Worm (Caenorhabditis elegans) whole organism, L1 larva: ENCODE data around the gene emb-5.
A peak's percentile ranks its signal among the peaks of the same experiment; 100 is the strongest.

Experiments
- C16A3.4 ChIP-seq: fragments of 150-350 bp; optimal IDR thresholded peaks from 2 replicates; lab custom pipeline; 2014; ENCODE audit warnings: missing biosample characterization, missing genetic modification characterization
- C34B4.2 ChIP-seq: sonication (generic microtip); optimal IDR thresholded peaks from 2 replicates; lab custom pipeline; 2017; ENCODE audit warnings: mild to moderate bottlenecking, missing genetic modification characterization, missing compliant biosample characterization
- alr-1 ChIP-seq: fragments of 200-800 bp; sonication (Bioruptor generic); optimal IDR thresholded peaks from 2 replicates; lab custom pipeline; 2018; ENCODE audit warnings: borderline replicate concordance, mild to moderate bottlenecking, missing genetic modification characterization, missing compliant biosample characterization
- aly-2 ChIP-seq: fragments of 150-350 bp; optimal IDR thresholded peaks from 2 replicates; lab custom pipeline; 2014; ENCODE audit warnings: missing biosample characterization, missing genetic modification characterization
- ama-1 ChIP-seq: fragments of 150-350 bp; optimal IDR thresholded peaks from 2 replicates; lab custom pipeline; 2014
- blmp-1 ChIP-seq: fragments of 150-350 bp; optimal IDR thresholded peaks from 2 replicates; lab custom pipeline; 2014; ENCODE audit warnings: missing biosample characterization, missing genetic modification characterization
- ceh-82 ChIP-seq, 3 experiments: fragments of 150-350 bp in 1 of 3; sonication (generic microtip) in 2 of 3; optimal IDR thresholded peaks; 2 replicates each; lab custom pipeline; 2014 to 2017; ENCODE audit warnings: missing biosample characterization in 3 of 3, missing genetic modification characterization in 3 of 3
- ceh-90 ChIP-seq: sonication (generic microtip); optimal IDR thresholded peaks from 2 replicates; lab custom pipeline; 2016; ENCODE audit warnings: missing genetic modification characterization, missing compliant biosample characterization
- efl-1 ChIP-seq, 4 experiments: fragments of 150-350 bp; optimal IDR thresholded peaks in 3 of 4; peaks in 1 of 4; 1 replicate in 1 of 4; 2 replicates in 3 of 4; lab custom pipeline; 2014; ENCODE audit warnings: missing biosample characterization in 2 of 4, missing genetic modification characterization in 2 of 4, missing genetic modification reagents in 2 of 4
- efl-3 ChIP-seq: fragments of 200-800 bp; sonication (Bioruptor generic); optimal IDR thresholded peaks from 2 replicates; lab custom pipeline; 2018; ENCODE audit warnings: mild to moderate bottlenecking, missing genetic modification characterization, missing compliant biosample characterization
- elt-2 ChIP-seq: sonication (generic microtip); optimal IDR thresholded peaks from 2 replicates; lab custom pipeline; 2016; ENCODE audit warnings: missing genetic modification characterization, mild to moderate bottlenecking, inconsistent platforms, missing compliant biosample characterization, missing genetic modification reagents
- fkh-10 ChIP-seq: sonication (generic microtip); optimal IDR thresholded peaks from 2 replicates; lab custom pipeline; 2017; ENCODE audit warnings: missing biosample characterization, missing genetic modification reagents, missing genetic modification characterization
- grh-1 ChIP-seq: fragments of 200-800 bp; sonication (Bioruptor generic); IDR thresholded peaks from 2 replicates; pipeline ENCODE4 v1.3.6; 2022; ENCODE audit warnings: missing genetic modification reagents, missing genetic modification characterization, missing compliant biosample characterization
- hlh-4 ChIP-seq: sonication (generic microtip); optimal IDR thresholded peaks from 2 replicates; lab custom pipeline; 2016; ENCODE audit warnings: mild to moderate bottlenecking, missing genetic modification characterization, missing compliant biosample characterization
- hpl-2 ChIP-seq: fragments of 150-350 bp; optimal IDR thresholded peaks from 2 replicates; lab custom pipeline; 2014; ENCODE audit warnings: missing biosample characterization, missing genetic modification reagents, missing genetic modification characterization
- irx-1 ChIP-seq: sonication (generic microtip); optimal IDR thresholded peaks from 2 replicates; lab custom pipeline; 2016; ENCODE audit warnings: missing genetic modification characterization, missing compliant biosample characterization
- isw-1 ChIP-seq: fragments of 200-800 bp; sonication (Bioruptor generic); IDR thresholded peaks from 2 replicates; pipeline ENCODE4 v1.3.6; 2022; ENCODE audit warnings: missing genetic modification characterization, missing compliant biosample characterization
- jun-1 ChIP-seq: fragments of 150-350 bp; optimal IDR thresholded peaks from 2 replicates; lab custom pipeline; 2014; ENCODE audit warnings: missing biosample characterization, missing genetic modification reagents, missing genetic modification characterization
- lin-13 ChIP-seq: fragments of 150-350 bp; optimal IDR thresholded peaks from 2 replicates; lab custom pipeline; 2014; ENCODE audit warnings: missing biosample characterization, missing genetic modification reagents, missing genetic modification characterization
- lin-35 ChIP-seq, 2 experiments: fragments of 150-350 bp; optimal IDR thresholded peaks; 2 replicates each; lab custom pipeline; 2014; ENCODE audit warnings: missing biosample characterization in 2 of 2, missing genetic modification characterization in 2 of 2, missing genetic modification reagents in 2 of 2
- lin-39 ChIP-seq: fragments of 150-350 bp; optimal IDR thresholded peaks from 2 replicates; lab custom pipeline; 2014; ENCODE audit warnings: missing biosample characterization, missing genetic modification reagents, missing genetic modification characterization
- mab-9 ChIP-seq: fragments of 200-800 bp; sonication (Bioruptor generic); IDR thresholded peaks from 2 replicates; pipeline ENCODE4 v1.3.6; 2022; ENCODE audit warnings: missing genetic modification reagents, missing genetic modification characterization, missing compliant biosample characterization
- nhr-12 ChIP-seq: sonication (generic microtip); optimal IDR thresholded peaks from 2 replicates; lab custom pipeline; 2017; ENCODE audit warnings: missing biosample characterization, missing genetic modification characterization
- nhr-20 ChIP-seq: sonication (generic microtip); optimal IDR thresholded peaks from 2 replicates; lab custom pipeline; 2016; ENCODE audit warnings: mild to moderate bottlenecking, missing genetic modification characterization, missing compliant biosample characterization
- nhr-47 ChIP-seq: sonication (generic microtip); optimal IDR thresholded peaks from 2 replicates; lab custom pipeline; 2016; ENCODE audit warnings: mild to moderate bottlenecking, missing genetic modification characterization, moderate library complexity, missing compliant biosample characterization
- nhr-71 ChIP-seq: sonication (generic microtip); optimal IDR thresholded peaks from 2 replicates; lab custom pipeline; 2016; ENCODE audit warnings: mild to moderate bottlenecking, missing genetic modification characterization, moderate library complexity, missing compliant biosample characterization
- nhr-85 ChIP-seq: sonication (generic microtip); peaks from one replicate; lab custom pipeline; 2016; ENCODE audit warnings: missing genetic modification characterization, inconsistent platforms, missing compliant biosample characterization
- nhr-90 ChIP-seq: sonication (generic microtip); optimal IDR thresholded peaks from 2 replicates; lab custom pipeline; 2016; ENCODE audit warnings: mild to moderate bottlenecking, missing genetic modification characterization, missing compliant biosample characterization; ENCODE audit not compliant: poor library complexity
- pax-3 ChIP-seq: fragments of 200-800 bp; sonication (Bioruptor generic); optimal IDR thresholded peaks from 2 replicates; lab custom pipeline; 2018; ENCODE audit warnings: mild to moderate bottlenecking, missing genetic modification characterization, moderate library complexity, missing compliant biosample characterization
- pqm-1 ChIP-seq: sonication (generic microtip); optimal IDR thresholded peaks from 3 replicates; lab custom pipeline; 2017; ENCODE audit warnings: missing biosample characterization, missing genetic modification characterization
- skn-1 ChIP-seq: fragments of 150-350 bp; optimal IDR thresholded peaks from 2 replicates; lab custom pipeline; 2014; ENCODE audit warnings: missing biosample characterization, missing genetic modification characterization
- snu-23 ChIP-seq: sonication (generic microtip); optimal IDR thresholded peaks from 2 replicates; lab custom pipeline; 2016; ENCODE audit warnings: missing genetic modification characterization, missing compliant biosample characterization
- sox-4 ChIP-seq: sonication (generic microtip); optimal IDR thresholded peaks from 2 replicates; lab custom pipeline; 2016; ENCODE audit warnings: missing genetic modification characterization, missing compliant biosample characterization
- swsn-7 ChIP-seq: sonication (generic microtip); optimal IDR thresholded peaks from 2 replicates; lab custom pipeline; 2016; ENCODE audit warnings: missing genetic modification characterization, missing compliant biosample characterization
- tbx-2 ChIP-seq: sonication (generic microtip); optimal IDR thresholded peaks from 2 replicates; lab custom pipeline; 2016; ENCODE audit warnings: missing genetic modification characterization, missing compliant biosample characterization
- unc-30 ChIP-seq: sonication (generic microtip); optimal IDR thresholded peaks from 2 replicates; lab custom pipeline; 2017; ENCODE audit warnings: missing biosample characterization, missing genetic modification characterization
- xbp-1 ChIP-seq: sonication (generic microtip); optimal IDR thresholded peaks from 2 replicates; lab custom pipeline; 2016; ENCODE audit warnings: missing genetic modification characterization, missing compliant biosample characterization

emb-5 gene

ce11 chrIII:4703932-4704454 lies 16.5 kb downstream of the emb-5 start, which contains the start of the genes clp-2 and mrpl-16 (continued):
- peak; percentile 34 for TF ChIP-seq nhr-71 (tag; lab: Kevin White, UChicago)
- TF ChIP-seq ama-1 (lab: Kevin White, UChicago): no peak

- TF ChIP-seq xbp-1 (tag; lab: Kevin White, UChicago): no peak
- no peak for TF ChIP-seq ceh-82 (tag; optimal IDR thresholded peaks at IDR 0.05; lab: Kevin White, UChicago)
- no peak for TF ChIP-seq pax-3 (tag; lab: Kevin White, UChicago)
- no peak for TF ChIP-seq nhr-71 (tag; lab: Kevin White, UChicago)
- TF ChIP-seq hlh-4 (tag; lab: Kevin White, UChicago): no peak
- TF ChIP-seq nhr-12 (tag; lab: Kevin White, UChicago): no peak
- no peak for TF ChIP-seq fkh-10 (GFP tag; lab: Kevin White, UChicago)
- TF ChIP-seq lin-13 (GFP tag; lab: Kevin White, UChicago): no peak
- TF ChIP-seq C16A3.4 (tag; lab: Kevin White, UChicago): no peak
- TF ChIP-seq unc-30 (tag; lab: Kevin White, UChicago): no peak
- TF ChIP-seq lin-35 (GFP tag; optimal IDR thresholded peaks at IDR 0.05; lab: Kevin White, UChicago): no peak
- no peak for TF ChIP-seq C34B4.2 (tag; lab: Kevin White, UChicago)
- no peak for TF ChIP-seq tbx-2 (tag; lab: Kevin White, UChicago)
- no peak for TF ChIP-seq nhr-47 (tag; lab: Kevin White, UChicago)
- no peak for TF ChIP-seq jun-1 (tag; lab: Kevin White, UChicago)
- no peak for TF ChIP-seq aly-2 (tag; lab: Kevin White, UChicago)
- no peak for TF ChIP-seq blmp-1 (tag; lab: Kevin White, UChicago)
Measured at ce11 chrIII:4699922-4700321, 20.5 kb downstream of the emb-5 start, which contains the start of gene sel-13. sel-13 (minus strand) TSS chrIII:4700224.

ce11 chrIII:4697819-4698218 lies 22.7 kb downstream of the emb-5 start, which contains the start of gene dnj-18:
dnj-18 (plus strand) TSS chrIII:4698119.
- TF ChIP-seq nhr-20 (tag; lab: Kevin White, UChicago) (no peak), pax-3 (tag; lab: Kevin White, UChicago) (no peak), grh-1 (GFP tag; lab: Robert Waterston, UW) (no peak), isw-1 (GFP tag; lab: Robert Waterston, UW) (no peak), efl-3 (no peak), irx-1 (tag; lab: Kevin White, UChicago) (no peak), hlh-4 (tag; lab: Kevin White, UChicago) (no peak), lin-39 (no peak), elt-2 (tag; lab: Kevin White, UChicago) (no peak), alr-1 (tag; lab: Kevin White, UChicago) (no peak), pqm-1 (tag; lab: Kevin White, UChicago) (no peak), mab-9 (GFP tag; lab: Robert Waterston, UW) (no peak), swsn-7 (tag; lab: Kevin White, UChicago) (no peak), sox-4 (tag; lab: Kevin White, UChicago) (no peak), hpl-2 (GFP tag; lab: Kevin White, UChicago) (no peak), ceh-90 (tag; lab: Kevin White, UChicago) (no peak), nhr-85 (no peak), aly-2 (tag; lab: Kevin White, UChicago) (no peak), skn-1 (tag; lab: Kevin White, UChicago) (no peak), jun-1 (tag; lab: Kevin White, UChicago) (no peak)

- TF ChIP-seq snu-23 (GFP tag; lab: Kevin White, UChicago): no peak
- TF ChIP-seq elt-2 (tag; lab: Kevin White, UChicago): no peak
- TF ChIP-seq ama-1 (lab: Kevin White, UChicago): no peak
- TF ChIP-seq fkh-10 (GFP tag; lab: Kevin White, UChicago): no peak
- TF ChIP-seq efl-1 (optimal IDR thresholded peaks at IDR 0.05; lab: Kevin White, UChicago): no peak
- TF ChIP-seq efl-1 (GFP tag; optimal IDR thresholded peaks at IDR 0.05 in 1 of 2; lab: Kevin White, UChicago): peak in 1 of 2 experiments; percentile 34
- no peak for TF ChIP-seq nhr-90 (tag; lab: Kevin White, UChicago)
- TF ChIP-seq lin-13 (GFP tag; lab: Kevin White, UChicago): no peak
- TF ChIP-seq efl-3: no peak
Measured at ce11 chrIII:4696903-4697302, 23.6 kb downstream of the emb-5 start.
